Fruit fly (Drosophila melanogaster) S2 (cell line): ENCODE measurements around the gene Vps26.

Experiments used
- CG8478 ChIP-seq: fragments of >200 bp; optimal IDR thresholded peaks from 2 replicates; lab custom pipeline; 2018
- CTCF ChIP-seq, 2 experiments: fragments of >200 bp; optimal IDR thresholded peaks; 2 replicates each; lab custom pipeline; 2018

DNA sequence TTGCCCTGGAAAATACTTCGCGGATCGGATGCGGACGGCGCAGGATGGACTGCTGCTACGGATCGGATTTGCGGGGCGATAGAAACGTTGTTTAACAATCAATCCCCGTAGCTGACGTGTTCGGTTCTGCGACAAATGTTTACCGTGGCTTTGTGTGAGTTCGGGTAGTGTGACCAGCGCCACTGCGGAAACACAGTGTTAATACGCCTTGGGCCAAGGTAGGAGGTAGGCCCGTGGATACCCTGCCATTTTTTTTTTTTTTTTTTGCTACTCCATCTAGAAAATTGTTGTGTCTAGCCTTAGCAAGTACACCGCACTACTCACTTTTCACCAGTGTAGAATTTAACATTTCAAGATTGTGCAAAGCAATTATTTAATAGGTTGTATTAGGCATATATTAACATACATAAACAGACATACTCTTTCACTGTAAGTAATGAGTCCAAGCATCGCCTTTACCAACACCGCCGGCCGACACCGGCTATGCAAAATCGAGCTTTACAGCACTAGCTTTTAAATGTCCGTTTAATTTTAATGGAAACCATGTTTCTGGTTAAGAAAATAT, 12.0 kb upstream of the Vps26 start, which contains the start of gene deltaCOP:
- TF ChIP-seq CTCF (optimal IDR thresholded peaks at IDR 0.05; lab: Kevin White, UChicago) (no peak), CG8478 (no peak)
